Fruit fly (Drosophila melanogaster): Measurements from ENCODE around the gene CG6765.

Gene CG6765

dm6 chr3L:8547104-8547523 is 34.5 kb downstream of the CG6765 start (continued):
- TF ChIP-seq CG1024 (GFP tag; IDR thresholded peaks at IDR 0.05), result no peak
- no peak for TF ChIP-seq D (optimal IDR thresholded peaks at IDR 0.05)
- peak; percentile 71 for TF ChIP-seq D (GFP tag; optimal IDR thresholded peaks at IDR 0.05)
- peak; percentile 76 for TF ChIP-seq Chrac-16 (GFP tag; optimal IDR thresholded peaks at IDR 0.05)
- TF ChIP-seq tup (GFP tag; optimal IDR thresholded peaks at IDR 0.05), result peak; percentile 22
- peak; percentile 95 for TF ChIP-seq CG2678 (tag; optimal IDR thresholded peaks at IDR 0.05)
- peak; percentile 50 for TF ChIP-seq maf-S (GFP tag; optimal IDR thresholded peaks at IDR 0.05)
- TF ChIP-seq CG4282 (GFP tag; optimal IDR thresholded peaks at IDR 0.05), result peak; percentile 45
- TF ChIP-seq run (tag; optimal IDR thresholded peaks at IDR 0.05), result peak; percentile 79
- TF ChIP-seq row (GFP tag; IDR thresholded peaks at IDR 0.05), result peak; percentile 86
- TF ChIP-seq h (optimal IDR thresholded peaks at IDR 0.05), result no peak
- peak; percentile 51; the same call in 1 of the 2 replicates for TF ChIP-seq CG17328 (GFP tag; IDR thresholded peaks at IDR 0.05)
- peak; percentile 77 for TF ChIP-seq stc (GFP tag; IDR thresholded peaks at IDR 0.05)
- no peak for TF ChIP-seq CG6791 (GFP tag; IDR thresholded peaks at IDR 0.05; ENCODE audit: partially characterized antibody)
- peak; percentile 53 for TF ChIP-seq her (GFP tag; optimal IDR thresholded peaks at IDR 0.05)
- TF ChIP-seq CG13296 (GFP tag; optimal IDR thresholded peaks at IDR 0.05), result peak; percentile 91
- TF ChIP-seq otp (GFP tag; IDR thresholded peaks at IDR 0.05), result peak; percentile 80; the same call in 2 of the 3 replicates
- peak; percentile 82 for TF ChIP-seq pho (GFP tag; optimal IDR thresholded peaks at IDR 0.05)
- TF ChIP-seq CG13775 (GFP tag; optimal IDR thresholded peaks at IDR 0.05), result peak; percentile 81
- TF ChIP-seq Bdp1 (GFP tag; optimal IDR thresholded peaks at IDR 0.05), result peak; percentile 65
- peak; percentile 84 for TF ChIP-seq Asciz (GFP tag; optimal IDR thresholded peaks at IDR 0.05)
- TF ChIP-seq kay (GFP tag; optimal IDR thresholded peaks at IDR 0.05), result peak; percentile 68
- peak; percentile 82 for TF ChIP-seq CG12104 (GFP tag; optimal IDR thresholded peaks at IDR 0.05)
- TF ChIP-seq CG34376 (GFP tag; optimal IDR thresholded peaks at IDR 0.05), result peak; percentile 77
- TF ChIP-seq pan (optimal IDR thresholded peaks at IDR 0.05), result no peak
- peak in 1 of 2 experiments; percentile 87 for TF ChIP-seq pan (GFP tag; optimal IDR thresholded peaks at IDR 0.05 in 1 of 2, IDR thresholded peaks at IDR 0.05 in 1 of 2)
- TF ChIP-seq CG33557 (GFP tag; optimal IDR thresholded peaks at IDR 0.05), result peak; percentile 39
- TF ChIP-seq gsb-n (tag; optimal IDR thresholded peaks at IDR 0.05), result peak; percentile 73
- TF ChIP-seq CG4404 (GFP tag; IDR thresholded peaks at IDR 0.05), result peak; percentile 68
- peak; percentile 90 for TF ChIP-seq Fer3 (tag; optimal IDR thresholded peaks at IDR 0.05)
- peak; percentile 79 for TF ChIP-seq CG10654 (GFP tag; optimal IDR thresholded peaks at IDR 0.05)
- TF ChIP-seq CG17385 (GFP tag; optimal IDR thresholded peaks at IDR 0.05), result peak; percentile 87
- TF ChIP-seq CG3838 (GFP tag; optimal IDR thresholded peaks at IDR 0.05), result peak; percentile 69
- peak; percentile 52 for TF ChIP-seq Myb (GFP tag; optimal IDR thresholded peaks at IDR 0.05)
- TF ChIP-seq CG7271 (tag; optimal IDR thresholded peaks at IDR 0.05), result peak; percentile 22
- TF ChIP-seq CG9932 (GFP tag; IDR thresholded peaks at IDR 0.05), result peak; percentile 87
- peak; percentile 74 for TF ChIP-seq HLH54F (GFP tag; optimal IDR thresholded peaks at IDR 0.05)
- no peak for TF ChIP-seq Gsc (GFP tag; IDR thresholded peaks at IDR 0.05)
- TF ChIP-seq dan (GFP tag; IDR thresholded peaks at IDR 0.05), result 0 out of 2 replicates have a peak, but pooled peaks have one; percentile 54
- 0 out of 3 replicates have a peak, but pooled peaks have one; percentile 48 for TF ChIP-seq CG2199 (GFP tag; IDR thresholded peaks at IDR 0.05)
- no peak for TF ChIP-seq sr (GFP tag; IDR thresholded peaks at IDR 0.05)
- peak; percentile 24 for TF ChIP-seq CG12236 (GFP tag; optimal IDR thresholded peaks at IDR 0.05)
- TF ChIP-seq CG11085 (GFP tag; IDR thresholded peaks at IDR 0.05), result peak; percentile 64
- peak; percentile 92 for TF ChIP-seq slbo (GFP tag; IDR thresholded peaks at IDR 0.05)
- peak; percentile 66 for TF ChIP-seq pnt (GFP tag; optimal IDR thresholded peaks at IDR 0.05)
- TF ChIP-seq crp (GFP tag; optimal IDR thresholded peaks at IDR 0.05), result peak in 1 of 2 experiments; percentile 50
- peak; percentile 69 for TF ChIP-seq CG4730 (GFP tag; IDR thresholded peaks at IDR 0.05)
- peak; percentile 47; the same call in 1 of the 2 replicates for TF ChIP-seq dimm (GFP tag; IDR thresholded peaks at IDR 0.05)
- TF ChIP-seq jing (GFP tag; optimal IDR thresholded peaks at IDR 0.05), result peak; percentile 69
- TF ChIP-seq CG7786 (GFP tag; optimal IDR thresholded peaks at IDR 0.05), result peak; percentile 78
- TF ChIP-seq toy (GFP tag; IDR thresholded peaks at IDR 0.05), result peak; percentile 44; the same call in 1 of the 2 replicates
- TF ChIP-seq HmgZ (tag; optimal IDR thresholded peaks at IDR 0.05), result peak; percentile 91

Data from whole organism, embryonic.